Worm (Caenorhabditis elegans) whole organism, L3 larva: ENCODE measurements around the gene cyp-35B3.

ENCODE experiments used
- R02D3.7 ChIP-seq: fragments of 150-350 bp; optimal IDR thresholded peaks from 2 replicates; lab custom pipeline; 2014; ENCODE audit warnings: missing biosample characterization, missing genetic modification characterization
- ZK546.5 ChIP-seq: sonication (generic microtip); optimal IDR thresholded peaks from 2 replicates; lab custom pipeline; 2017; ENCODE audit warnings: missing biosample characterization, missing genetic modification characterization
- aly-2 ChIP-seq: fragments of 150-350 bp; optimal IDR thresholded peaks from 2 replicates; lab custom pipeline; 2014; ENCODE audit warnings: missing biosample characterization, missing genetic modification characterization
- ceh-28 ChIP-seq: fragments of 150-350 bp; optimal IDR thresholded peaks from 2 replicates; lab custom pipeline; 2014; ENCODE audit warnings: missing biosample characterization, missing genetic modification reagents, missing genetic modification characterization
- egl-27 ChIP-seq: sonication (generic microtip); optimal IDR thresholded peaks from 4 replicates; lab custom pipeline; 2017; ENCODE audit warnings: missing biosample characterization, missing genetic modification reagents, missing genetic modification characterization
- fkh-2 ChIP-seq: fragments of 150-350 bp; optimal IDR thresholded peaks from 2 replicates; lab custom pipeline; 2014; ENCODE audit warnings: missing biosample characterization, missing genetic modification reagents, missing genetic modification characterization
- lin-15B ChIP-seq: fragments of 150-350 bp; optimal IDR thresholded peaks from 2 replicates; lab custom pipeline; 2014; ENCODE audit warnings: missing biosample characterization, missing genetic modification characterization
- nhr-237 ChIP-seq: fragments of 150-350 bp; optimal IDR thresholded peaks from 2 replicates; lab custom pipeline; 2014; ENCODE audit warnings: missing biosample characterization, missing genetic modification characterization
- pha-4 ChIP-seq: fragments of 150-350 bp; optimal IDR thresholded peaks from 2 replicates; lab custom pipeline; 2014; ENCODE audit warnings: missing biosample characterization, missing genetic modification reagents, missing genetic modification characterization
- unc-62 ChIP-seq: fragments of 150-350 bp; sonication (generic microtip); optimal IDR thresholded peaks from 4 replicates; lab custom pipeline; 2014; ENCODE audit warnings: missing biosample characterization, missing genetic modification reagents, missing genetic modification characterization

DNA sequence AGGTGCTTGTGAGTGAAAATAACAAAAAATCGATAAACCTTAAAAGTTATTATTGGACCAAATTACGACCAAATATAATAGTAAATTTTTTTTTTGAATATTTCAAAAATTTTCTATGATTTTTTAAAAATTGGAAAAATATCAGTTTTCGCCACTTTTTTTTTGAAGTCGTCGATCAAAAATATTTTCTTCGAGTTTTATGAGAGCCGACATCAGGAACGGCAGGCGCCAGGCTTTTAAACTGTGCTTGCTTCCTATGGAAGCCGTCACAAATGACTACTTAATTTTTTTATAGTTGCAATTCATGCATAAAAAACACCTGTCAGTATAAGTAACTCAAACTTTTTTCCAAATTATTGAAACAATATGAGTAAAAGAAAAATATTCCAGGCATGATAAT is 41.7 kb upstream of the cyp-35B3 start:
- no peak for TF ChIP-seq ceh-28 (tag; lab: Kevin White, UChicago)
- no peak for TF ChIP-seq pha-4 (tag; lab: Kevin White, UChicago)
- TF ChIP-seq ZK546.5 (tag; lab: Kevin White, UChicago), result no peak
- no peak for TF ChIP-seq unc-62
- TF ChIP-seq lin-15B (tag; lab: Kevin White, UChicago), result no peak
- no peak for TF ChIP-seq fkh-2 (tag; lab: Kevin White, UChicago)
- no peak for TF ChIP-seq egl-27 (tag; lab: Kevin White, UChicago)
- no peak for TF ChIP-seq nhr-237 (tag; lab: Kevin White, UChicago)
- no peak for TF ChIP-seq R02D3.7 (tag; lab: Kevin White, UChicago)
- TF ChIP-seq aly-2, result no peak
